Fruit fly (Drosophila melanogaster) whole organism, embryonic: ENCODE data around the gene CG14104.

ENCODE experiments used
- ATbp ChIP-seq: fragments of 200-800 bp; sonication (Bioruptor generic); optimal IDR thresholded peaks from 2 replicates; lab custom pipeline; 2017; ENCODE audit warnings: missing biosample characterization, mild to moderate bottlenecking, missing genetic modification characterization, missing genetic modification reagents
- Antp ChIP-seq: fragments of 200-800 bp; sonication (Bioruptor generic); optimal IDR thresholded peaks from 3 replicates; lab custom pipeline; 2016; ENCODE audit warnings: missing biosample characterization, missing genetic modification characterization
- B-H1 ChIP-seq: fragments of 200-800 bp; sonication (Bioruptor generic); IDR thresholded peaks from 3 replicates; pipeline ENCODE4 v1.3.6; 2022; ENCODE audit warnings: missing biosample characterization, missing genetic modification characterization
- Blimp-1 ChIP-seq: fragments of 200-800 bp; sonication (Bioruptor generic); optimal IDR thresholded peaks from 3 replicates; lab custom pipeline; 2018; ENCODE audit warnings: missing biosample characterization, missing genetic modification characterization, mild to moderate bottlenecking, moderate library complexity, missing genetic modification reagents
- Bteb2 ChIP-seq: fragments of 200-800 bp; sonication (Bioruptor generic); optimal IDR thresholded peaks from 2 replicates; lab custom pipeline; 2016; ENCODE audit warnings: missing biosample characterization, missing genetic modification characterization
- CG10274 ChIP-seq: fragments of 200-800 bp; sonication (Bioruptor generic); optimal IDR thresholded peaks from 3 replicates; lab custom pipeline; 2017; ENCODE audit warnings: missing biosample characterization, mild to moderate bottlenecking, missing genetic modification characterization
- CG10654 ChIP-seq: fragments of 200-800 bp; sonication (Bioruptor generic); optimal IDR thresholded peaks from 2 replicates; lab custom pipeline; 2016; ENCODE audit warnings: missing biosample characterization, missing genetic modification characterization
- CG11504 ChIP-seq: fragments of 200-800 bp; sonication (Bioruptor generic); optimal IDR thresholded peaks from 3 replicates; lab custom pipeline; 2019; ENCODE audit warnings: missing biosample characterization, mild to moderate bottlenecking, missing genetic modification characterization, moderate library complexity
- CG1233 ChIP-seq: fragments of 200-800 bp; sonication (Bioruptor generic); optimal IDR thresholded peaks from 4 replicates; lab custom pipeline; 2018; ENCODE audit warnings: missing biosample characterization, mild to moderate bottlenecking, missing genetic modification characterization
- CG15479 ChIP-seq: fragments of 200-800 bp; sonication (Bioruptor generic); optimal IDR thresholded peaks from 3 replicates; lab custom pipeline; 2019; ENCODE audit warnings: missing biosample characterization, mild to moderate bottlenecking, missing genetic modification characterization, moderate library complexity
- CG15696 ChIP-seq: fragments of 200-800 bp; sonication (Bioruptor generic); optimal IDR thresholded peaks from 2 replicates; lab custom pipeline; 2019; ENCODE audit warnings: missing biosample characterization, mild to moderate bottlenecking, missing genetic modification characterization, moderate library complexity
- CG1603 ChIP-seq: fragments of 200-800 bp; sonication (Bioruptor generic); optimal IDR thresholded peaks from 2 replicates; lab custom pipeline; 2019; ENCODE audit warnings: missing biosample characterization, mild to moderate bottlenecking, missing genetic modification characterization, moderate library complexity
- CG17612 ChIP-seq: fragments of 200-800 bp; sonication (Bioruptor generic); IDR thresholded peaks from 2 replicates; pipeline ENCODE4 v1.3.6; 2022; ENCODE audit warnings: missing biosample characterization, missing genetic modification characterization
- CG2129 ChIP-seq: fragments of 200-800 bp; sonication (Bioruptor generic); IDR thresholded peaks from 2 replicates; pipeline ENCODE4 v1.3.6; 2022; ENCODE audit warnings: missing biosample characterization, missing genetic modification characterization; ENCODE audit not compliant: partially characterized antibody
- CG2875 ChIP-seq: fragments of 200-800 bp; sonication (Bioruptor generic); optimal IDR thresholded peaks from 2 replicates; lab custom pipeline; 2017; ENCODE audit warnings: missing biosample characterization, mild to moderate bottlenecking, missing genetic modification characterization, missing genetic modification reagents
- CG31365 ChIP-seq: fragments of 200-800 bp; sonication (Bioruptor generic); optimal IDR thresholded peaks from 2 replicates; lab custom pipeline; 2018; ENCODE audit warnings: missing biosample characterization, mild to moderate bottlenecking, missing genetic modification characterization
- CG3163 ChIP-seq: fragments of 200-800 bp; sonication (Bioruptor generic); optimal IDR thresholded peaks from 3 replicates; lab custom pipeline; 2016; ENCODE audit warnings: missing biosample characterization, missing genetic modification characterization
- CG34224 ChIP-seq: fragments of 200-800 bp; sonication (Bioruptor generic); IDR thresholded peaks from 3 replicates; pipeline ENCODE4 v1.3.6; 2022; ENCODE audit warnings: missing biosample characterization, missing genetic modification characterization; ENCODE audit not compliant: partially characterized antibody
- CG4282 ChIP-seq: fragments of 200-800 bp; sonication (Bioruptor generic); optimal IDR thresholded peaks from 2 replicates; lab custom pipeline; 2016; ENCODE audit warnings: missing biosample characterization, missing genetic modification characterization
- CG43689 ChIP-seq: fragments of 200-800 bp; sonication (Bioruptor generic); IDR thresholded peaks from 2 replicates; pipeline ENCODE4 v1.3.6; 2022; ENCODE audit warnings: missing biosample characterization, missing genetic modification characterization
- CG6175 ChIP-seq: fragments of 200-800 bp; sonication (Bioruptor generic); IDR thresholded peaks from 3 replicates; pipeline ENCODE4 v1.3.6; 2022; ENCODE audit warnings: missing biosample characterization, missing genetic modification characterization
- CG6254 ChIP-seq: fragments of 200-800 bp; sonication (Bioruptor generic); optimal IDR thresholded peaks from 3 replicates; lab custom pipeline; 2017; ENCODE audit warnings: mild to moderate bottlenecking, missing biosample characterization, missing genetic modification reagents, missing genetic modification characterization
- CG7786 ChIP-seq: fragments of 200-800 bp; sonication (Bioruptor generic); optimal IDR thresholded peaks from 2 replicates; lab custom pipeline; 2016; ENCODE audit warnings: missing biosample characterization, missing genetic modification characterization
- CG8944 ChIP-seq: fragments of 200-800 bp; sonication (Bioruptor generic); optimal IDR thresholded peaks from 3 replicates; lab custom pipeline; 2016; ENCODE audit warnings: missing biosample characterization, missing genetic modification characterization
- CG9817 ChIP-seq: fragments of 200-800 bp; sonication (Bioruptor generic); optimal IDR thresholded peaks from 2 replicates; lab custom pipeline; 2018; ENCODE audit warnings: missing biosample characterization, mild to moderate bottlenecking, missing genetic modification characterization, moderate library complexity
- D19A ChIP-seq: fragments of 200-800 bp; optimal IDR thresholded peaks from 3 replicates; lab custom pipeline; 2019; ENCODE audit warnings: missing biosample characterization, mild to moderate bottlenecking, missing genetic modification characterization, moderate library complexity
- Dek ChIP-seq: fragments of 200-800 bp; sonication (Bioruptor generic); optimal IDR thresholded peaks from 3 replicates; lab custom pipeline; 2019; ENCODE audit warnings: missing biosample characterization, mild to moderate bottlenecking, missing genetic modification characterization, moderate library complexity
- HLH3B ChIP-seq: fragments of 200-800 bp; sonication (Bioruptor generic); IDR thresholded peaks from 2 replicates; pipeline ENCODE4 v1.3.6; 2022; ENCODE audit warnings: missing biosample characterization, missing genetic modification characterization
- Hand ChIP-seq: fragments of 200-800 bp; sonication (Bioruptor generic); optimal IDR thresholded peaks from 2 replicates; lab custom pipeline; 2017; ENCODE audit warnings: mild to moderate bottlenecking, missing biosample characterization, missing genetic modification reagents, missing genetic modification characterization
- Jarid2 ChIP-seq: fragments of 200-800 bp; sonication (Bioruptor generic); optimal IDR thresholded peaks from 3 replicates; lab custom pipeline; 2017; ENCODE audit warnings: mild to moderate bottlenecking, missing biosample characterization, missing genetic modification reagents, missing genetic modification characterization
- Rfx ChIP-seq: fragments of 200-800 bp; sonication (Bioruptor generic); IDR thresholded peaks from 2 replicates; pipeline ENCODE4 v1.3.6; 2022; ENCODE audit warnings: missing biosample characterization, missing genetic modification characterization
- Side ChIP-seq: fragments of 200-800 bp; sonication (Bioruptor generic); optimal IDR thresholded peaks from 2 replicates; lab custom pipeline; 2016; ENCODE audit warnings: missing biosample characterization, missing genetic modification characterization
- Sry-β ChIP-seq: fragments of 200-800 bp; sonication (Bioruptor generic); optimal IDR thresholded peaks from 2 replicates; lab custom pipeline; 2018; ENCODE audit warnings: missing biosample characterization, mild to moderate bottlenecking, missing genetic modification characterization, moderate library complexity
- Taf1 ChIP-seq: fragments of 200-800 bp; sonication (Bioruptor generic); IDR thresholded peaks from 2 replicates; pipeline ENCODE4 v1.3.6; 2022; ENCODE audit warnings: missing biosample characterization, missing genetic modification characterization
- Vsx1 ChIP-seq: fragments of 200-800 bp; sonication (Bioruptor generic); optimal IDR thresholded peaks from 2 replicates; lab custom pipeline; 2017; ENCODE audit warnings: missing biosample characterization, mild to moderate bottlenecking, missing genetic modification characterization, missing genetic modification reagents
- YL-1 ChIP-seq: fragments of 200-800 bp; sonication (Bioruptor generic); optimal IDR thresholded peaks from 3 replicates; lab custom pipeline; 2017; ENCODE audit warnings: missing biosample characterization, mild to moderate bottlenecking, missing genetic modification characterization
- gsb-n ChIP-seq: fragments of 200-800 bp; sonication (Bioruptor generic); optimal IDR thresholded peaks from 3 replicates; lab custom pipeline; 2018; ENCODE audit warnings: missing biosample characterization, mild to moderate bottlenecking, missing genetic modification characterization
- h ChIP-seq: fragments of >200 bp; optimal IDR thresholded peaks from 2 replicates; lab custom pipeline; 2017
- ken ChIP-seq: fragments of 200-800 bp; sonication (Bioruptor generic); IDR thresholded peaks from 3 replicates; pipeline ENCODE4 v1.3.6; 2022; ENCODE audit warnings: missing biosample characterization, missing genetic modification characterization
- maf-S ChIP-seq: fragments of 200-800 bp; sonication (Bioruptor generic); optimal IDR thresholded peaks from 2 replicates; lab custom pipeline; 2016; ENCODE audit warnings: missing biosample characterization, missing genetic modification characterization
- mam ChIP-seq: fragments of 200-800 bp; sonication (Bioruptor generic); optimal IDR thresholded peaks from 3 replicates; lab custom pipeline; 2016; ENCODE audit warnings: missing biosample characterization, missing genetic modification characterization
- pros ChIP-seq: fragments of 200-800 bp; sonication (Bioruptor generic); optimal IDR thresholded peaks from 3 replicates; lab custom pipeline; 2019; ENCODE audit warnings: missing biosample characterization, mild to moderate bottlenecking, missing genetic modification characterization, moderate library complexity
- psq ChIP-seq: fragments of 200-800 bp; sonication (Bioruptor generic); optimal IDR thresholded peaks from 2 replicates; lab custom pipeline; 2017; ENCODE audit warnings: missing biosample characterization, missing genetic modification characterization
- repo ChIP-seq: fragments of 200-800 bp; sonication (Bioruptor generic); optimal IDR thresholded peaks from 2 replicates; lab custom pipeline; 2016; ENCODE audit warnings: missing biosample characterization, missing genetic modification characterization
- sens-2 ChIP-seq: fragments of 200-800 bp; sonication (Bioruptor generic); IDR thresholded peaks from 2 replicates; pipeline ENCODE4 v1.3.6; 2022; ENCODE audit warnings: missing biosample characterization, missing genetic modification characterization
- seq ChIP-seq: fragments of 200-800 bp; sonication (Bioruptor generic); IDR thresholded peaks from 2 replicates; pipeline ENCODE4 v1.3.6; 2022; ENCODE audit warnings: missing biosample characterization, missing genetic modification characterization
- sisA ChIP-seq: fragments of 200-800 bp; sonication (Bioruptor generic); IDR thresholded peaks from 2 replicates; pipeline ENCODE4 v1.3.6; 2022; ENCODE audit warnings: missing biosample characterization, missing genetic modification characterization
- sqz ChIP-seq: fragments of 200-800 bp; sonication (Bioruptor generic); optimal IDR thresholded peaks from 3 replicates; lab custom pipeline; 2018; ENCODE audit warnings: missing biosample characterization, mild to moderate bottlenecking, missing genetic modification characterization
- yki ChIP-seq: fragments of >200 bp; optimal IDR thresholded peaks from 3 replicates; lab custom pipeline; 2018

CG14104 gene

dm6 chr3L:19798978-19799377 lies 8.0 kb downstream of the CG14104 start, which contains the start of gene Ir76a (continued):
- TF ChIP-seq CG6254 (GFP tag; lab: Kevin White, UChicago) (no peak), maf-S (GFP tag; lab: Kevin White, UChicago) (no peak), sens-2 (no peak), HLH3B (GFP tag; lab: Robert Waterston, UW) (no peak), CG15479 (GFP tag; lab: Kevin White, UChicago) (no peak)
- TF ChIP-seq, all 482 proteins: peak for 0

- TF ChIP-seq Side (peak; percentile 83), mam (GFP tag; lab: Kevin White, UChicago) (peak; percentile 83), CG2129 (GFP tag; lab: Robert Waterston, UW) (0 out of 2 replicates have a peak, but pooled peaks have one; percentile 13), CG9817 (tag; lab: Kevin White, UChicago) (peak; percentile 75), CG4282 (GFP tag; lab: Kevin White, UChicago) (peak; percentile 68), CG43689 (GFP tag; lab: Robert Waterston, UW) (no peak), CG31365 (tag; lab: Kevin White, UChicago) (no peak), CG2875 (GFP tag; lab: Kevin White, UChicago) (peak; percentile 77), CG1233 (GFP tag; lab: Kevin White, UChicago) (peak; percentile 83), sisA (peak; percentile 68), sqz (GFP tag; lab: Kevin White, UChicago) (no peak), CG7786 (GFP tag; lab: Kevin White, UChicago) (peak; percentile 81), repo (GFP tag; lab: Kevin White, UChicago) (peak; percentile 69), h (lab: Kevin White, UChicago) (no peak), seq (GFP tag; lab: Robert Waterston, UW) (peak; percentile 76), CG3163 (GFP tag; lab: Kevin White, UChicago) (no peak), CG1603 (tag; lab: Kevin White, UChicago) (peak; percentile 69), gsb-n (peak; percentile 44), D19A (peak; percentile 81), Blimp-1 (GFP tag; lab: Kevin White, UChicago) (peak; percentile 74), CG10654 (peak; percentile 44), B-H1 (GFP tag; lab: Robert Waterston, UW) (peak; percentile 57; the same call in 2 of the 3 replicates), CG6175 (GFP tag; lab: Robert Waterston, UW) (peak; percentile 66; the same call in 2 of the 3 replicates), ken (peak; percentile 60), Antp (GFP tag; lab: Kevin White, UChicago) (peak; percentile 76), Jarid2 (peak; percentile 61), ATbp (GFP tag; lab: Kevin White, UChicago) (peak; percentile 79), yki (lab: Kevin White, UChicago) (no peak), Sry-β (GFP tag; lab: Kevin White, UChicago) (peak; percentile 30), psq (GFP tag; lab: Kevin White, UChicago) (peak; percentile 13), Dek (tag; lab: Kevin White, UChicago) (peak; percentile 77), Bteb2 (GFP tag; lab: Kevin White, UChicago) (peak; percentile 74), Vsx1 (no peak), CG15696 (tag; lab: Kevin White, UChicago) (peak; percentile 30), CG8944 (peak; percentile 47), CG34224 (0 out of 3 replicates have a peak, but pooled peaks have one; percentile 12), YL-1 (GFP tag; lab: Kevin White, UChicago) (peak; percentile 68), Hand (GFP tag; lab: Kevin White, UChicago) (peak; percentile 91), pros (peak; percentile 51), CG10274 (GFP tag; lab: Kevin White, UChicago) (peak; percentile 73), CG11504 (peak; percentile 90), CG17612 (GFP tag; lab: Robert Waterston, UW) (no peak), Taf1 (GFP tag; lab: Robert Waterston, UW) (peak; percentile 55; the same call in 1 of the 2 replicates), Rfx (GFP tag; lab: Robert Waterston, UW) (peak; percentile 89)
These were observed 12.7 kb downstream of the CG14104 start for dm6 chr3L:19794203-19794802.
